Fruit fly (Drosophila melanogaster) whole organism, embryonic: ENCODE measurements around the gene CG46523.
A peak's percentile ranks its signal among the peaks of the same experiment; 100 is the strongest.

Source experiments
- Ada2b ChIP-seq: fragments of 200-800 bp; sonication (Bioruptor generic); IDR thresholded peaks from 2 replicates; pipeline ENCODE4 v1.3.6; 2022; ENCODE audit warnings: missing biosample characterization, missing genetic modification characterization
- Asciz ChIP-seq: fragments of 200-800 bp; sonication (Bioruptor generic); optimal IDR thresholded peaks from 2 replicates; lab custom pipeline; 2017; ENCODE audit warnings: missing biosample characterization, mild to moderate bottlenecking, missing genetic modification characterization, missing genetic modification reagents
- CG11247 ChIP-seq: fragments of 200-800 bp; sonication (Bioruptor generic); IDR thresholded peaks from 2 replicates; pipeline ENCODE4 v1.3.6; 2022; ENCODE audit warnings: missing biosample characterization, missing genetic modification characterization
- CG11398 ChIP-seq: fragments of 200-800 bp; sonication (Bioruptor generic); optimal IDR thresholded peaks from 2 replicates; lab custom pipeline; 2016; ENCODE audit warnings: missing biosample characterization, missing genetic modification characterization
- CG11504 ChIP-seq: fragments of 200-800 bp; sonication (Bioruptor generic); optimal IDR thresholded peaks from 3 replicates; lab custom pipeline; 2019; ENCODE audit warnings: missing biosample characterization, mild to moderate bottlenecking, missing genetic modification characterization, moderate library complexity
- CG13123 ChIP-seq: fragments of 200-800 bp; sonication (Bioruptor generic); optimal IDR thresholded peaks from 2 replicates; lab custom pipeline; 2016; ENCODE audit warnings: missing biosample characterization, missing genetic modification characterization
- CG15011 ChIP-seq: fragments of 200-800 bp; sonication (Bioruptor generic); optimal IDR thresholded peaks from 3 replicates; lab custom pipeline; 2018; ENCODE audit warnings: missing biosample characterization, mild to moderate bottlenecking, missing genetic modification characterization
- CG15514 ChIP-seq: fragments of 200-800 bp; sonication (Bioruptor generic); optimal IDR thresholded peaks from 3 replicates; lab custom pipeline; 2017; ENCODE audit warnings: missing biosample characterization, missing genetic modification characterization, mild to moderate bottlenecking, moderate library complexity, missing genetic modification reagents
- CG17359 ChIP-seq: fragments of 200-800 bp; sonication (Bioruptor generic); optimal IDR thresholded peaks from 3 replicates; lab custom pipeline; 2018; ENCODE audit warnings: missing biosample characterization, mild to moderate bottlenecking, missing genetic modification characterization, moderate library complexity
- CG17385 ChIP-seq: fragments of 200-800 bp; sonication (Bioruptor generic); optimal IDR thresholded peaks from 3 replicates; lab custom pipeline; 2018; ENCODE audit warnings: missing biosample characterization, mild to moderate bottlenecking, missing genetic modification characterization
- CG1792 ChIP-seq: fragments of 200-800 bp; sonication (Bioruptor generic); optimal IDR thresholded peaks from 2 replicates; lab custom pipeline; 2016; ENCODE audit warnings: missing biosample characterization, missing genetic modification characterization
- CG1832 ChIP-seq: fragments of 200-800 bp; sonication (Bioruptor generic); optimal IDR thresholded peaks from 2 replicates; lab custom pipeline; 2017; ENCODE audit warnings: missing biosample characterization, mild to moderate bottlenecking, missing genetic modification characterization, inconsistent platforms
- CG2129 ChIP-seq: fragments of 200-800 bp; sonication (Bioruptor generic); IDR thresholded peaks from 2 replicates; pipeline ENCODE4 v1.3.6; 2022; ENCODE audit warnings: missing biosample characterization, missing genetic modification characterization; ENCODE audit not compliant: partially characterized antibody
- CG2678 ChIP-seq: fragments of 200-800 bp; sonication (Bioruptor generic); optimal IDR thresholded peaks from 3 replicates; lab custom pipeline; 2019; ENCODE audit warnings: missing biosample characterization, mild to moderate bottlenecking, missing genetic modification characterization, moderate library complexity
- CG3847 ChIP-seq: fragments of 200-800 bp; sonication (Bioruptor generic); IDR thresholded peaks from 2 replicates; pipeline ENCODE4 v1.3.6; 2022; ENCODE audit warnings: missing biosample characterization, missing genetic modification characterization
- CG3995 ChIP-seq: fragments of 200-800 bp; sonication (Bioruptor generic); optimal IDR thresholded peaks from 3 replicates; lab custom pipeline; 2016; ENCODE audit warnings: missing biosample characterization, missing genetic modification characterization
- CG5245 ChIP-seq: fragments of 200-800 bp; sonication (Bioruptor generic); optimal IDR thresholded peaks from 3 replicates; lab custom pipeline; 2016; ENCODE audit warnings: missing biosample characterization, missing genetic modification characterization
- CG7372 ChIP-seq: fragments of 200-800 bp; sonication (Bioruptor generic); IDR thresholded peaks from 2 replicates; pipeline ENCODE4 v1.3.6; 2022; ENCODE audit warnings: missing biosample characterization, missing genetic modification characterization
- CG7963 ChIP-seq: fragments of 200-800 bp; sonication (Bioruptor generic); IDR thresholded peaks from 3 replicates; pipeline ENCODE4 v1.3.6; 2022; ENCODE audit warnings: missing biosample characterization, missing genetic modification characterization; ENCODE audit not compliant: partially characterized antibody
- CG8765 ChIP-seq: fragments of 200-800 bp; sonication (Bioruptor generic); IDR thresholded peaks from 2 replicates; pipeline ENCODE4 v1.3.6; 2022; ENCODE audit warnings: missing biosample characterization, missing genetic modification characterization
- CG8944 ChIP-seq: fragments of 200-800 bp; sonication (Bioruptor generic); optimal IDR thresholded peaks from 3 replicates; lab custom pipeline; 2016; ENCODE audit warnings: missing biosample characterization, missing genetic modification characterization
- Dad ChIP-seq: fragments of 200-800 bp; sonication (Bioruptor generic); optimal IDR thresholded peaks from 3 replicates; lab custom pipeline; 2016; ENCODE audit warnings: missing biosample characterization, missing genetic modification characterization
- Drgx ChIP-seq: fragments of 200-800 bp; sonication (Bioruptor generic); IDR thresholded peaks from 2 replicates; pipeline ENCODE4 v1.3.6; 2022; ENCODE audit warnings: missing biosample characterization, missing genetic modification characterization
- HLH4C ChIP-seq: fragments of 200-800 bp; sonication (Bioruptor generic); IDR thresholded peaks from 3 replicates; pipeline ENCODE4 v1.3.6; 2022; ENCODE audit warnings: missing biosample characterization, missing genetic modification characterization; ENCODE audit not compliant: partially characterized antibody
- Hr39 ChIP-seq: fragments of >200 bp; optimal IDR thresholded peaks from 2 replicates; lab custom pipeline; 2017
- Hr51 ChIP-seq, 2 experiments: fragments of 200-800 bp; sonication (Bioruptor generic); optimal IDR thresholded peaks; 2 replicates in 1 of 2; 3 replicates in 1 of 2; lab custom pipeline; 2016 to 2018; ENCODE audit warnings: missing biosample characterization in 2 of 2, missing genetic modification characterization in 2 of 2, mild to moderate bottlenecking in 1 of 2, moderate library complexity in 1 of 2
- Hr78 ChIP-seq, 2 experiments: fragments of 200-800 bp in 1 of 2; fragments of >200 bp in 1 of 2; sonication (Bioruptor generic) in 1 of 2; optimal IDR thresholded peaks; 2 replicates each; lab custom pipeline; 2017 to 2019; ENCODE audit warnings: missing biosample characterization in 2 of 2, missing genetic modification characterization in 2 of 2, mild to moderate bottlenecking in 1 of 2, moderate library complexity in 1 of 2
- Hsf ChIP-seq: fragments of 200-800 bp; sonication (Bioruptor generic); optimal IDR thresholded peaks from 3 replicates; lab custom pipeline; 2016; ENCODE audit warnings: missing biosample characterization, missing genetic modification characterization
- Med ChIP-seq: fragments of 200-800 bp; sonication (Bioruptor generic); peaks from one replicate; lab custom pipeline; 2016; ENCODE audit warnings: missing biosample characterization, missing genetic modification characterization, mild to moderate bottlenecking, inconsistent platforms, moderate library complexity
- Rx ChIP-seq: fragments of 200-800 bp; sonication (Bioruptor generic); IDR thresholded peaks from 2 replicates; pipeline ENCODE4 v1.3.6; 2022; ENCODE audit warnings: missing biosample characterization, missing genetic modification characterization
- TFAM ChIP-seq: fragments of 200-800 bp; sonication (Bioruptor generic); optimal IDR thresholded peaks from 2 replicates; lab custom pipeline; 2017; ENCODE audit warnings: missing biosample characterization, missing genetic modification characterization, inconsistent platforms
- az2 ChIP-seq: fragments of 200-800 bp; sonication (Bioruptor generic); optimal IDR thresholded peaks from 3 replicates; lab custom pipeline; 2016; ENCODE audit warnings: missing biosample characterization, missing genetic modification characterization
- bsh ChIP-seq, 2 experiments: fragments of 200-800 bp; sonication (Bioruptor generic); optimal IDR thresholded peaks; 2 replicates each; lab custom pipeline; 2017 to 2018; ENCODE audit warnings: mild to moderate bottlenecking in 2 of 2, missing biosample characterization in 2 of 2, missing genetic modification characterization in 2 of 2, moderate library complexity in 1 of 2
- da ChIP-seq: fragments of 200-800 bp; sonication (Bioruptor generic); optimal IDR thresholded peaks from 2 replicates; lab custom pipeline; 2016; ENCODE audit warnings: missing biosample characterization, missing genetic modification characterization
- dimm ChIP-seq: fragments of 200-800 bp; sonication (Bioruptor generic); IDR thresholded peaks from 2 replicates; pipeline ENCODE4 v1.3.6; 2022; ENCODE audit warnings: missing biosample characterization, missing genetic modification characterization
- ewg ChIP-seq: fragments of 200-800 bp; sonication (Bioruptor generic); optimal IDR thresholded peaks from 3 replicates; lab custom pipeline; 2017; ENCODE audit warnings: mild to moderate bottlenecking, missing biosample characterization, missing genetic modification reagents, missing genetic modification characterization
- fd3F ChIP-seq: fragments of 200-800 bp; sonication (Bioruptor generic); optimal IDR thresholded peaks from 2 replicates; lab custom pipeline; 2018; ENCODE audit warnings: missing biosample characterization, mild to moderate bottlenecking, missing genetic modification characterization, moderate library complexity
- fru ChIP-seq: fragments of >200 bp; optimal IDR thresholded peaks from 2 replicates; lab custom pipeline; 2017
- lmd ChIP-seq: fragments of 200-800 bp; sonication (Bioruptor generic); IDR thresholded peaks from 2 replicates; pipeline ENCODE4 v1.3.6; 2022; ENCODE audit warnings: missing biosample characterization, missing genetic modification characterization
- mam ChIP-seq: fragments of 200-800 bp; sonication (Bioruptor generic); optimal IDR thresholded peaks from 3 replicates; lab custom pipeline; 2016; ENCODE audit warnings: missing biosample characterization, missing genetic modification characterization
- pros ChIP-seq: fragments of 200-800 bp; sonication (Bioruptor generic); optimal IDR thresholded peaks from 3 replicates; lab custom pipeline; 2019; ENCODE audit warnings: missing biosample characterization, mild to moderate bottlenecking, missing genetic modification characterization, moderate library complexity
- sens ChIP-seq: fragments of 200-800 bp; sonication (Bioruptor generic); peaks from one replicate; lab custom pipeline; 2016; ENCODE audit warnings: missing biosample characterization, missing genetic modification characterization
- slbo ChIP-seq: fragments of 200-800 bp; sonication (Bioruptor generic); IDR thresholded peaks from 2 replicates; pipeline ENCODE4 v1.3.6; 2022; ENCODE audit warnings: missing biosample characterization, missing genetic modification characterization
- vvl ChIP-seq: fragments of 200-800 bp; sonication (Bioruptor generic); IDR thresholded peaks from 2 replicates; pipeline ENCODE4 v1.3.6; 2022; ENCODE audit warnings: missing biosample characterization, missing genetic modification characterization
- z ChIP-seq: fragments of 200-800 bp; sonication (Bioruptor generic); IDR thresholded peaks from 3 replicates; pipeline ENCODE4 v1.3.6; 2022; ENCODE audit warnings: missing biosample characterization, missing genetic modification characterization

Gene CG46523

DNA sequence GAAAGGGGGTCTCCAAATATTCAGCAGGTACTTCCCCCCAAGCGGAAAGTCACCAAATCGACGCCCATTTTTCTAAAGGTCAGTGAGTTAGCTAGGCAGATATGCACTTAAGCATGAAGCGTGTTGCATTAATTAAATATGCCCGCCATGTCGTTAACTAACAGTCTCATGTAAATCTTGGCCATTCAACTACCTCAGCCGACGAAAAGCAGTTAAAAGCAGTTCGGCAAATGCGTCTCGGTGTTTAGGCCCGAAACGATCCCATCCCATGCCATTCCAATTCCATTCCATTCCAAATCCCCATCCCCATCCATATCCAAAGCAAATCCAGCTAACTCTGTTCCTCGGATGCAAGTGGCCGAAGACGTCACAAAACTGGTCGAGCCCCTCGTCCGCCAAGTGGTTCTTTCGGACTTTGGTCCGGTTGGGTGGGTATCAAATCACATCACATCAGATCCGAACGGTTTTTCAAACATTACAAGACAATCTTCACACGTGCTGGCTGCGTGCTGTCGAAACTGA lies 1.1 kb upstream of the CG46523 start (continued):
- no peak for TF ChIP-seq dimm (GFP tag; lab: Robert Waterston, UW)
- no peak for TF ChIP-seq da
- TF ChIP-seq mam (GFP tag; lab: Kevin White, UChicago), result no peak
- no peak for TF ChIP-seq CG11247 (GFP tag; lab: Robert Waterston, UW)
- no peak for TF ChIP-seq CG8944 (GFP tag; lab: Kevin White, UChicago)
- no peak for TF ChIP-seq lmd (GFP tag; lab: Robert Waterston, UW)
- no peak for TF ChIP-seq CG1832 (GFP tag; lab: Kevin White, UChicago)
- TF ChIP-seq Hr51 (GFP tag; optimal IDR thresholded peaks at IDR 0.05; lab: Kevin White, UChicago), result no peak
- peak; percentile 49 for TF ChIP-seq pros (GFP tag; lab: Kevin White, UChicago)
- TF ChIP-seq CG17385 (GFP tag; lab: Kevin White, UChicago), result no peak
- TF ChIP-seq CG13123 (GFP tag; lab: Kevin White, UChicago), result no peak
- no peak for TF ChIP-seq CG5245
- no peak for TF ChIP-seq CG2678 (tag; lab: Kevin White, UChicago)
- TF ChIP-seq CG15514, result no peak
- TF ChIP-seq CG11398 (GFP tag; lab: Kevin White, UChicago), result no peak
- TF ChIP-seq CG7372 (GFP tag; lab: Robert Waterston, UW), result no peak
- no peak for TF ChIP-seq CG15011 (GFP tag; lab: Kevin White, UChicago)
- TF ChIP-seq CG11504 (tag; lab: Kevin White, UChicago), result no peak
- no peak for TF ChIP-seq Asciz (GFP tag; lab: Kevin White, UChicago)
- no peak for TF ChIP-seq Hsf (GFP tag; lab: Kevin White, UChicago)
- TF ChIP-seq az2 (GFP tag; lab: Kevin White, UChicago), result no peak
- no peak for TF ChIP-seq Ada2b (GFP tag; lab: Robert Waterston, UW)
- TF ChIP-seq CG1792, result no peak
- peak; percentile 50; the same call in 1 of the 2 replicates for TF ChIP-seq vvl (GFP tag; lab: Robert Waterston, UW)
- TF ChIP-seq CG2129, result no peak
- no peak for TF ChIP-seq Rx (GFP tag; lab: Robert Waterston, UW)
- no peak for TF ChIP-seq ewg (GFP tag; lab: Kevin White, UChicago)
- TF ChIP-seq z (GFP tag; lab: Robert Waterston, UW), result no peak

DNA sequence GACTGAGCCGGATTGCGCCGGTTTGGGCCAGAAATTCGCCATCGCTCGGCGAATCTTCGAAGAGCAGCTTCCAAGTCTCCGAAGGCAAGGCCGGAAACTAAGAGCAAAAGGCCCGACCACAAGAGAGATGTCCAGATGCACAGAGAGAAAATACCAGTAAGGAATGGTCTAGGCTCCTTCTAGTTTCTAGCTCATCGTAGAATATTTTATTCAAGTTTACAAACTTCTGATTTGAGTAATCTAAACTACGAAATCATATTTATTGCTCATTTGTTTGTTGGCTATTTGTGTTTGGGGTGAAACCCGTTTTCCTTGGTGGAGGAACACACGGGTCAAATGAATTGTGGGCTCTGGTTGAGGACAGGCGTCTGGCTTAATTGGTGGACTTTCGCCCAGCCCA lies 1.4 kb downstream of the CG46523 start:
- TF ChIP-seq TFAM, result no peak
- no peak for TF ChIP-seq fru (lab: Kevin White, UChicago)
- TF ChIP-seq Hr78 (GFP tag; optimal IDR thresholded peaks at IDR 0.05; lab: Kevin White, UChicago), result no peak
- no peak for TF ChIP-seq CG17359 (tag; lab: Kevin White, UChicago)
- TF ChIP-seq fd3F (GFP tag; lab: Kevin White, UChicago), result no peak
- no peak for TF ChIP-seq bsh (GFP tag; optimal IDR thresholded peaks at IDR 0.05; lab: Kevin White, UChicago)
- no peak for TF ChIP-seq Hr39 (lab: Kevin White, UChicago)
- TF ChIP-seq HLH4C (GFP tag; lab: Robert Waterston, UW), result no peak
- peak; percentile 51 for TF ChIP-seq sens
- TF ChIP-seq CG3847 (GFP tag; lab: Robert Waterston, UW), result no peak
- no peak for TF ChIP-seq CG7963 (GFP tag; lab: Robert Waterston, UW)
- no peak for TF ChIP-seq CG8765 (GFP tag; lab: Robert Waterston, UW)
- TF ChIP-seq CG3995 (GFP tag; lab: Kevin White, UChicago), result no peak
- peak; percentile 65 for TF ChIP-seq Med (GFP tag; lab: Kevin White, UChicago)
- TF ChIP-seq Drgx (GFP tag; lab: Robert Waterston, UW), result 0 out of 2 replicates have a peak, but pooled peaks have one; percentile 32
- no peak for TF ChIP-seq Dad
- no peak for TF ChIP-seq slbo (GFP tag; lab: Robert Waterston, UW)
